Fruit fly (Drosophila melanogaster): Measurements from ENCODE around the gene CG34453.

dm6 chr3L:216325-216724 is 16.8 kb downstream of the CG34453 start, which contains the start of gene Kaz1-ORFB:
- TF ChIP-seq CG8159 (tag; optimal IDR thresholded peaks at IDR 0.05) (no peak), D1 (tag; optimal IDR thresholded peaks at IDR 0.05) (no peak), fd96Ca (GFP tag; IDR thresholded peaks at IDR 0.05) (no peak), Ets98B (GFP tag; IDR thresholded peaks at IDR 0.05) (no peak)

All from whole organism, pupa.